Fruit fly (Drosophila melanogaster) whole organism: ENCODE results near the gene Arp8.

Experiments used
- CG8478 ChIP-seq: fragments of >200 bp; optimal IDR thresholded peaks from 2 replicates; lab custom pipeline; 2018; ENCODE audit warnings: inconsistent platforms
- Dll ChIP-seq: fragments of >200 bp; optimal IDR thresholded peaks from 2 replicates; lab custom pipeline; 2017
- EcR ChIP-seq, 2 experiments: fragments of >200 bp; optimal IDR thresholded peaks; 2 replicates each; lab custom pipeline; 2017; ENCODE audit warnings: missing biosample characterization in 2 of 2, missing genetic modification characterization in 2 of 2, missing genetic modification reagents in 2 of 2
- pan ChIP-seq: fragments of >200 bp; optimal IDR thresholded peaks from 2 replicates; lab custom pipeline; 2017
- psq ChIP-seq: fragments of >200 bp; optimal IDR thresholded peaks from 2 replicates; lab custom pipeline; 2017
- usp ChIP-seq: fragments of >200 bp; optimal IDR thresholded peaks from 2 replicates; lab custom pipeline; 2017; ENCODE audit warnings: missing biosample characterization, missing genetic modification characterization, mixed read lengths

- TF ChIP-seq psq (lab: Kevin White, UChicago) = no peak
- no peak for TF ChIP-seq EcR (GFP tag; optimal IDR thresholded peaks at IDR 0.05; lab: Kevin White, UChicago)
- no peak for TF ChIP-seq pan (lab: Kevin White, UChicago)
- TF ChIP-seq usp (GFP tag; lab: Kevin White, UChicago) = no peak
- TF ChIP-seq Dll (lab: Kevin White, UChicago) = no peak
- TF ChIP-seq CG8478 = no peak
Measured at dm6 chrX:17844623-17845022, 16.0 kb downstream of the Arp8 start, which contains the start of the genes CG8142 and Ucp4A.
